Fruit fly (Drosophila melanogaster) whole organism, embryonic: ENCODE measurements around the gene CG9483.
A peak's percentile ranks its signal among the peaks of the same experiment; 100 is the strongest.

Experiments used
- Atf3 ChIP-seq: fragments of 200-800 bp; sonication (Bioruptor generic); optimal IDR thresholded peaks from 3 replicates; lab custom pipeline; 2016; ENCODE audit warnings: missing biosample characterization, missing genetic modification characterization
- B-H2 ChIP-seq: fragments of 200-800 bp; sonication (Bioruptor generic); optimal IDR thresholded peaks from 2 replicates; lab custom pipeline; 2018; ENCODE audit warnings: missing biosample characterization, mild to moderate bottlenecking, missing genetic modification characterization
- Bdp1 ChIP-seq: fragments of 200-800 bp; sonication (Bioruptor generic); optimal IDR thresholded peaks from 3 replicates; lab custom pipeline; 2016; ENCODE audit warnings: missing biosample characterization, missing genetic modification characterization
- CG12104 ChIP-seq: fragments of 200-800 bp; sonication (Bioruptor generic); optimal IDR thresholded peaks from 3 replicates; lab custom pipeline; 2016; ENCODE audit warnings: missing biosample characterization, missing genetic modification characterization
- CG12236 ChIP-seq: fragments of 200-800 bp; sonication (Bioruptor generic); optimal IDR thresholded peaks from 2 replicates; lab custom pipeline; 2016; ENCODE audit warnings: missing biosample characterization, missing genetic modification characterization
- CG12391 ChIP-seq: fragments of 200-800 bp; sonication (Bioruptor generic); optimal IDR thresholded peaks from 3 replicates; lab custom pipeline; 2018; ENCODE audit warnings: missing biosample characterization, mild to moderate bottlenecking, missing genetic modification characterization, moderate library complexity
- CG12744 ChIP-seq: fragments of 200-800 bp; sonication (Bioruptor generic); optimal IDR thresholded peaks from 2 replicates; lab custom pipeline; 2016; ENCODE audit warnings: missing biosample characterization, missing genetic modification characterization
- CG13775 ChIP-seq: fragments of 200-800 bp; sonication (Bioruptor generic); optimal IDR thresholded peaks from 3 replicates; lab custom pipeline; 2017; ENCODE audit warnings: missing biosample characterization, mild to moderate bottlenecking, missing genetic modification characterization
- CG14014 ChIP-seq: fragments of 200-800 bp; sonication (Bioruptor generic); IDR thresholded peaks from 2 replicates; pipeline ENCODE4 v1.3.6; 2022; ENCODE audit warnings: missing biosample characterization, missing genetic modification characterization
- CG14441 ChIP-seq: fragments of 200-800 bp; sonication (Bioruptor generic); IDR thresholded peaks from 2 replicates; pipeline ENCODE4 v1.3.6; 2022; ENCODE audit warnings: missing biosample characterization, missing genetic modification characterization
- CG14860 ChIP-seq: fragments of 200-800 bp; sonication (Bioruptor generic); IDR thresholded peaks from 3 replicates; pipeline ENCODE4 v1.3.6; 2022; ENCODE audit warnings: missing biosample characterization, missing genetic modification characterization; ENCODE audit not compliant: partially characterized antibody
- CG16863 ChIP-seq: fragments of 200-800 bp; sonication (Bioruptor generic); optimal IDR thresholded peaks from 3 replicates; lab custom pipeline; 2016; ENCODE audit warnings: missing biosample characterization, missing genetic modification characterization
- CG17612 ChIP-seq: fragments of 200-800 bp; sonication (Bioruptor generic); IDR thresholded peaks from 2 replicates; pipeline ENCODE4 v1.3.6; 2022; ENCODE audit warnings: missing biosample characterization, missing genetic modification characterization
- CG1832 ChIP-seq: fragments of 200-800 bp; sonication (Bioruptor generic); optimal IDR thresholded peaks from 2 replicates; lab custom pipeline; 2017; ENCODE audit warnings: missing biosample characterization, mild to moderate bottlenecking, missing genetic modification characterization, inconsistent platforms
- CG31441 ChIP-seq: fragments of 200-800 bp; sonication (Bioruptor generic); IDR thresholded peaks from 2 replicates; pipeline ENCODE4 v1.3.6; 2022; ENCODE audit warnings: missing biosample characterization, missing genetic modification characterization
- CG34376 ChIP-seq: fragments of 200-800 bp; sonication (Bioruptor generic); optimal IDR thresholded peaks from 2 replicates; lab custom pipeline; 2018; ENCODE audit warnings: missing biosample characterization, mild to moderate bottlenecking, missing genetic modification characterization
- CG5180 ChIP-seq: fragments of 200-800 bp; sonication (Bioruptor generic); optimal IDR thresholded peaks from 3 replicates; lab custom pipeline; 2017; ENCODE audit warnings: missing biosample characterization, missing genetic modification characterization, mild to moderate bottlenecking, moderate library complexity, missing genetic modification reagents
- CG6813 ChIP-seq: fragments of 200-800 bp; sonication (Bioruptor generic); optimal IDR thresholded peaks from 2 replicates; lab custom pipeline; 2017; ENCODE audit warnings: missing biosample characterization, missing genetic modification characterization, mild to moderate bottlenecking, moderate library complexity, missing genetic modification reagents
- CG7839 ChIP-seq: fragments of 200-800 bp; sonication (Bioruptor generic); optimal IDR thresholded peaks from 3 replicates; lab custom pipeline; 2018; ENCODE audit warnings: missing biosample characterization, mild to moderate bottlenecking, missing genetic modification characterization, moderate library complexity
- CG8281 ChIP-seq: fragments of 200-800 bp; sonication (Bioruptor generic); optimal IDR thresholded peaks from 2 replicates; lab custom pipeline; 2018; ENCODE audit warnings: missing biosample characterization, mild to moderate bottlenecking, missing genetic modification characterization, moderate library complexity
- CHES-1-like ChIP-seq: fragments of 200-800 bp; sonication (Bioruptor generic); optimal IDR thresholded peaks from 2 replicates; lab custom pipeline; 2016; ENCODE audit warnings: missing biosample characterization, missing genetic modification characterization
- GATAe ChIP-seq: fragments of 200-800 bp; sonication (Bioruptor generic); conservative IDR thresholded peaks from 2 replicates; pipeline ENCODE4 v1.3.6; 2022; ENCODE audit warnings: missing biosample characterization, missing genetic modification characterization
- Gsc ChIP-seq: fragments of 200-800 bp; sonication (Bioruptor generic); IDR thresholded peaks from 2 replicates; pipeline ENCODE4 v1.3.6; 2022; ENCODE audit warnings: missing biosample characterization, missing genetic modification characterization
- H2.0 ChIP-seq: fragments of 200-800 bp; sonication (Bioruptor generic); IDR thresholded peaks from 2 replicates; pipeline ENCODE4 v1.3.6; 2022; ENCODE audit warnings: missing biosample characterization, missing genetic modification characterization
- HmgD ChIP-seq: fragments of 200-800 bp; sonication (Bioruptor generic); optimal IDR thresholded peaks from 3 replicates; lab custom pipeline; 2016; ENCODE audit warnings: missing biosample characterization, missing genetic modification characterization
- Meics ChIP-seq: fragments of 200-800 bp; sonication (Bioruptor generic); optimal IDR thresholded peaks from 2 replicates; lab custom pipeline; 2017; ENCODE audit warnings: missing biosample characterization, mild to moderate bottlenecking, missing genetic modification characterization
- Mes4 ChIP-seq: fragments of 200-800 bp; sonication (Bioruptor generic); optimal IDR thresholded peaks from 2 replicates; lab custom pipeline; 2016; ENCODE audit warnings: missing biosample characterization, missing genetic modification characterization
- Opbp ChIP-seq: fragments of 200-800 bp; sonication (Bioruptor generic); IDR thresholded peaks from 3 replicates; pipeline ENCODE4 v1.3.6; 2022; ENCODE audit warnings: missing biosample characterization, missing genetic modification characterization; ENCODE audit not compliant: partially characterized antibody
- PHDP ChIP-seq: fragments of 200-800 bp; sonication (Bioruptor generic); optimal IDR thresholded peaks from 3 replicates; lab custom pipeline; 2018; ENCODE audit warnings: missing biosample characterization, mild to moderate bottlenecking, missing genetic modification characterization, moderate library complexity
- abd-A ChIP-seq: fragments of 200-800 bp; sonication (Bioruptor generic); optimal IDR thresholded peaks from 3 replicates; lab custom pipeline; 2019; ENCODE audit warnings: missing biosample characterization, mild to moderate bottlenecking, missing genetic modification characterization, moderate library complexity
- aop ChIP-seq: fragments of 200-800 bp; sonication (Bioruptor generic); IDR thresholded peaks from 2 replicates; pipeline ENCODE4 v1.3.6; 2022; ENCODE audit warnings: missing biosample characterization, missing genetic modification characterization
- bbx ChIP-seq: fragments of 200-800 bp; sonication (Bioruptor generic); IDR thresholded peaks from 2 replicates; pipeline ENCODE4 v1.3.6; 2022; ENCODE audit warnings: missing biosample characterization, missing genetic modification characterization; ENCODE audit not compliant: partially characterized antibody
- cg ChIP-seq: fragments of 200-800 bp; sonication (Bioruptor generic); optimal IDR thresholded peaks from 3 replicates; lab custom pipeline; 2019; ENCODE audit warnings: missing biosample characterization, mild to moderate bottlenecking, missing genetic modification characterization, moderate library complexity
- ci ChIP-seq: fragments of 200-800 bp; sonication (Bioruptor generic); IDR thresholded peaks from 3 replicates; pipeline ENCODE4 v1.3.6; 2022; ENCODE audit warnings: missing biosample characterization, missing genetic modification characterization
- dati ChIP-seq: fragments of 200-800 bp; sonication (Bioruptor generic); IDR thresholded peaks from 2 replicates; pipeline ENCODE4 v1.3.6; 2022; ENCODE audit warnings: missing biosample characterization, missing genetic modification characterization
- dmrt11E ChIP-seq: fragments of 200-800 bp; sonication (Bioruptor generic); optimal IDR thresholded peaks from 3 replicates; lab custom pipeline; 2018; ENCODE audit warnings: missing biosample characterization, mild to moderate bottlenecking, missing genetic modification characterization, moderate library complexity
- esg ChIP-seq: fragments of 200-800 bp; sonication (Bioruptor generic); conservative IDR thresholded peaks from 2 replicates; pipeline ENCODE4 v1.3.6; 2022; ENCODE audit warnings: missing biosample characterization, missing genetic modification characterization
- ewg ChIP-seq: fragments of 200-800 bp; sonication (Bioruptor generic); optimal IDR thresholded peaks from 3 replicates; lab custom pipeline; 2017; ENCODE audit warnings: mild to moderate bottlenecking, missing biosample characterization, missing genetic modification reagents, missing genetic modification characterization
- fd3F ChIP-seq: fragments of 200-800 bp; sonication (Bioruptor generic); optimal IDR thresholded peaks from 2 replicates; lab custom pipeline; 2018; ENCODE audit warnings: missing biosample characterization, mild to moderate bottlenecking, missing genetic modification characterization, moderate library complexity
- ftz-f1 ChIP-seq: fragments of 200-800 bp; sonication (Bioruptor generic); optimal IDR thresholded peaks from 2 replicates; lab custom pipeline; 2016; ENCODE audit warnings: missing biosample characterization, missing genetic modification characterization
- gcm2 ChIP-seq: fragments of 200-800 bp; sonication (Bioruptor generic); optimal IDR thresholded peaks from 2 replicates; lab custom pipeline; 2016; ENCODE audit warnings: missing biosample characterization, missing genetic modification characterization
- gsb-n ChIP-seq: fragments of 200-800 bp; sonication (Bioruptor generic); optimal IDR thresholded peaks from 3 replicates; lab custom pipeline; 2018; ENCODE audit warnings: missing biosample characterization, mild to moderate bottlenecking, missing genetic modification characterization
- klu ChIP-seq: fragments of 200-800 bp; sonication (Bioruptor generic); IDR thresholded peaks from 2 replicates; pipeline ENCODE4 v1.3.6; 2022; ENCODE audit warnings: missing biosample characterization, missing genetic modification characterization
- mld ChIP-seq: fragments of 200-800 bp; sonication (Bioruptor generic); IDR thresholded peaks from 3 replicates; pipeline ENCODE4 v1.3.6; 2022; ENCODE audit warnings: missing biosample characterization, missing genetic modification characterization; ENCODE audit not compliant: partially characterized antibody
- pita ChIP-seq: fragments of 200-800 bp; sonication (Bioruptor generic); optimal IDR thresholded peaks from 2 replicates; lab custom pipeline; 2017; ENCODE audit warnings: missing biosample characterization, mild to moderate bottlenecking, missing genetic modification characterization
- ro ChIP-seq: fragments of 200-800 bp; sonication (Bioruptor generic); IDR thresholded peaks from 2 replicates; pipeline ENCODE4 v1.3.6; 2022; ENCODE audit warnings: missing biosample characterization, missing genetic modification characterization
- sens-2 ChIP-seq: fragments of 200-800 bp; sonication (Bioruptor generic); IDR thresholded peaks from 2 replicates; pipeline ENCODE4 v1.3.6; 2022; ENCODE audit warnings: missing biosample characterization, missing genetic modification characterization
- slp2 ChIP-seq: fragments of 200-800 bp; sonication (Bioruptor generic); optimal IDR thresholded peaks from 2 replicates; lab custom pipeline; 2016; ENCODE audit warnings: missing biosample characterization, missing genetic modification characterization
- tup ChIP-seq: fragments of 200-800 bp; sonication (Bioruptor generic); optimal IDR thresholded peaks from 2 replicates; lab custom pipeline; 2016; ENCODE audit warnings: missing biosample characterization, mild to moderate bottlenecking, missing genetic modification characterization, moderate library complexity
- wek ChIP-seq: fragments of 200-800 bp; sonication (Bioruptor generic); optimal IDR thresholded peaks from 3 replicates; lab custom pipeline; 2018; ENCODE audit warnings: missing biosample characterization, mild to moderate bottlenecking, missing genetic modification characterization, moderate library complexity
- zfh1 ChIP-seq: fragments of 200-800 bp; sonication (Bioruptor generic); IDR thresholded peaks from 3 replicates; pipeline ENCODE4 v1.3.6; 2022; ENCODE audit warnings: missing biosample characterization, missing genetic modification characterization

The CG9483 gene

DNA sequence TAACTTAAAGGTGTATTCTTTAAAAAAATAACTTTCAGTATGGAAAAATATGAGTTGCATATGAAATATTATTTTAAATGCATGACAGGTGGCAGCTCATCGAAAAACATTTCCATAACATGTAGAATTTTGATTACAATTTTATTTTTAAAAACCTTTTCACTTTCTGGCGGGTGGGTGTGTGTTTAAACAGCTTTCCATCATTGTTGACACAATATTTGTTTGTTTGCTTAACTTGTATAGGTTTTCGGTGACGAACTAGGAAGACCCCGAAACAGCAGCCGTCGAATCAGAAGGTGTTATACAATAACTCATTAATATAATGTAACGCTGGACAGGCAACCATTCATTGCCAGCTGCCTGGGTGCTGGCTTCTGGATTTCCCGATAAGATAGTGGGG lies 6.7 kb upstream of the CG9483 start (continued):
- no peak for TF ChIP-seq ftz-f1 (GFP tag; lab: Kevin White, UChicago)
- TF ChIP-seq abd-A (tag; lab: Kevin White, UChicago): no peak
- peak; percentile 42; the same call in 2 of the 3 replicates for TF ChIP-seq ci
- TF ChIP-seq CG5180 (GFP tag; lab: Kevin White, UChicago): no peak
- TF ChIP-seq cg: no peak
- no peak for TF ChIP-seq CG1832
- TF ChIP-seq CG31441 (GFP tag; lab: Robert Waterston, UW): no peak; the same call in 1 of the 2 replicates
- TF ChIP-seq Opbp: no peak
- no peak for TF ChIP-seq CG12744 (GFP tag; lab: Kevin White, UChicago)
- TF ChIP-seq gsb-n (tag; lab: Kevin White, UChicago): peak; percentile 11
- no peak for TF ChIP-seq Bdp1 (GFP tag; lab: Kevin White, UChicago)
- TF ChIP-seq Gsc (GFP tag; lab: Robert Waterston, UW): no peak
- peak; percentile 35 for TF ChIP-seq wek (GFP tag; lab: Kevin White, UChicago)
- no peak for TF ChIP-seq sens-2 (GFP tag; lab: Robert Waterston, UW)
- no peak for TF ChIP-seq CG12391 (tag; lab: Kevin White, UChicago)
- TF ChIP-seq aop (GFP tag; lab: Robert Waterston, UW): no peak
- TF ChIP-seq CG12104 (GFP tag; lab: Kevin White, UChicago): no peak
- TF ChIP-seq B-H2 (GFP tag; lab: Kevin White, UChicago): no peak
- TF ChIP-seq HmgD: no peak
- no peak for TF ChIP-seq CG7839 (tag; lab: Kevin White, UChicago)
- TF ChIP-seq CG14860 (GFP tag; lab: Robert Waterston, UW): no peak
- no peak for TF ChIP-seq Meics (GFP tag; lab: Kevin White, UChicago)
- no peak for TF ChIP-seq tup (GFP tag; lab: Kevin White, UChicago)
- TF ChIP-seq slp2 (GFP tag; lab: Kevin White, UChicago): no peak
- no peak for TF ChIP-seq CG16863 (GFP tag; lab: Kevin White, UChicago)
- TF ChIP-seq ewg: no peak
- TF ChIP-seq gcm2 (GFP tag; lab: Kevin White, UChicago): no peak
- TF ChIP-seq CG34376: no peak
- no peak for TF ChIP-seq Mes4 (GFP tag; lab: Kevin White, UChicago)
- no peak for TF ChIP-seq CG8281
- TF ChIP-seq pita: no peak
- TF ChIP-seq fd3F (GFP tag; lab: Kevin White, UChicago): no peak
- no peak for TF ChIP-seq CG14441
- TF ChIP-seq H2.0 (GFP tag; lab: Robert Waterston, UW): no peak
- TF ChIP-seq dmrt11E (tag; lab: Kevin White, UChicago): peak; percentile 37
- no peak for TF ChIP-seq CG13775 (GFP tag; lab: Kevin White, UChicago)
- TF ChIP-seq CG12236 (GFP tag; lab: Kevin White, UChicago): no peak
- TF ChIP-seq Atf3 (GFP tag; lab: Kevin White, UChicago): no peak
- TF ChIP-seq CG14014 (GFP tag; lab: Robert Waterston, UW): no peak
- no peak for TF ChIP-seq zfh1
- no peak for TF ChIP-seq esg
- TF ChIP-seq klu: no peak
- TF ChIP-seq PHDP (tag; lab: Kevin White, UChicago): peak; percentile 33
- TF ChIP-seq CG17612 (GFP tag; lab: Robert Waterston, UW): no peak
- TF ChIP-seq GATAe: no peak
- TF ChIP-seq dati (GFP tag; lab: Robert Waterston, UW): no peak
- TF ChIP-seq mld: no peak
- no peak for TF ChIP-seq CHES-1-like (GFP tag; lab: Kevin White, UChicago)
- TF ChIP-seq bbx (GFP tag; lab: Robert Waterston, UW): no peak
- TF ChIP-seq CG6813: peak; percentile 63
- no peak for TF ChIP-seq ro (GFP tag; lab: Robert Waterston, UW)
